Fruit fly (Drosophila melanogaster): ENCODE data around the gene Dic61B.

Dic61B gene

DNA sequence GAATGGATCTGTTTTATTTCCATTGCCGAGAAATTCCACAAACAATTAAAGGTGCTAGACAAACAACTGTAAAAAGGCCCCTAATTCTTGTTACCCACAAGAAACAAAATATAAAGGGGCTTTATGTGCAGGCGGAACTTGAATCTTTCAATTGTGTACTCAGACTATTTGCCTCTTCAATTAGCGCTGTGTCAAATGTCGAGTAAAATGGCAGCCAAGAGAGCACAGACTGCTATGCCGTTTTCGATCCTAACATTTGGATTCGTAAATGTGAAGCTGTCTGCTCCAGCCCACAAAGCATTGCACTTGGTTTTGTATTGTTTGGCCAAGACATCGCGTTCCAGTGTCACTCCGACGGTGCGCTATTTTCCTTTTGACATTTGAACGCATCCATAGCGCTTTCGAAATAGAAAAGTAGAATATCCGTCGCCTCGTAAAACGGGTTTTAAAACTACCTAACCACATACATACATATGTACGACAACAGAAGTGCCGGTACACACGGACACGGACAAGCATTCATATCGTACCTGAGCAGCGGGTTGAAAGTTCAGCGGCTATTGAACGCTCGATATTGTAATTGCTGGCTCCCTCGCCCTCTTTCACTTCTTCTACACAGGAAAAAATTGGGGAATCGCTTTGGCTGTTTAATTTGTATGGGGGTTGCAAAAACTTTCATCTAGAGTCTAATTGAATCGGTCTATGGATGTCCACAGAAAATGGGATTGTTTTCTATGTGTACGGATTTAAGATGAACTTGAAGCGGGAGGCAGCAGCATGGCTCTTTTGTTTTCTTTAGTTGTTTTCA is 13.8 kb upstream of the Dic61B start:
- TF ChIP-seq lola (GFP tag; optimal IDR thresholded peaks at IDR 0.05) (no peak), usp (GFP tag; optimal IDR thresholded peaks at IDR 0.05) (no peak), Dif (GFP tag; optimal IDR thresholded peaks at IDR 0.05; ENCODE audit: partially characterized antibody) (no peak), Hr78 (GFP tag; optimal IDR thresholded peaks at IDR 0.05) (no peak), dsf (GFP tag; optimal IDR thresholded peaks at IDR 0.05; ENCODE audit: borderline replicate concordance) (no peak), N (GFP tag; optimal IDR thresholded peaks at IDR 0.05) (no peak), CG9705 (GFP tag; optimal IDR thresholded peaks at IDR 0.05) (no peak), br (GFP tag; optimal IDR thresholded peaks at IDR 0.05) (peak; percentile 37), OdsH (GFP tag; optimal IDR thresholded peaks at IDR 0.05) (peak; percentile 27), dl (GFP tag; optimal IDR thresholded peaks at IDR 0.05; ENCODE audit: insufficient read depth in 1 of 2, partially characterized antibody in 2 of 2) (no peak), Hr83 (GFP tag; optimal IDR thresholded peaks at IDR 0.05; ENCODE audit: poor library complexity, severe bottlenecking) (no peak), woc (GFP tag; optimal IDR thresholded peaks at IDR 0.05) (peak; percentile 14), sv (GFP tag; optimal IDR thresholded peaks at IDR 0.05) (no peak), foxo (GFP tag; optimal IDR thresholded peaks at IDR 0.05) (peak in 1 of 2 experiments; percentile 58), CG32264 (GFP tag; optimal IDR thresholded peaks at IDR 0.05) (no peak), HLH106 (tag; optimal IDR thresholded peaks at IDR 0.05) (peak; percentile 57), rgr (GFP tag; optimal IDR thresholded peaks at IDR 0.05) (peak; percentile 33), Sp1 (GFP tag; optimal IDR thresholded peaks at IDR 0.05) (peak; percentile 54), fru (GFP tag; optimal IDR thresholded peaks at IDR 0.05) (peak; percentile 77), Abd-B (GFP tag; optimal IDR thresholded peaks at IDR 0.05) (no peak), jim (GFP tag; optimal IDR thresholded peaks at IDR 0.05) (no peak), Hnf4 (GFP tag; optimal IDR thresholded peaks at IDR 0.05) (peak; percentile 1), psq (GFP tag; optimal IDR thresholded peaks at IDR 0.05) (no peak), h (GFP tag; optimal IDR thresholded peaks at IDR 0.05) (peak; percentile 60), pan (optimal IDR thresholded peaks at IDR 0.05) (no peak), Mio (GFP tag; optimal IDR thresholded peaks at IDR 0.05) (no peak), brk (GFP tag; optimal IDR thresholded peaks at IDR 0.05) (no peak), ey (GFP tag; optimal IDR thresholded peaks at IDR 0.05) (peak; percentile 50), Myc (optimal IDR thresholded peaks at IDR 0.05) (no peak)

DNA sequence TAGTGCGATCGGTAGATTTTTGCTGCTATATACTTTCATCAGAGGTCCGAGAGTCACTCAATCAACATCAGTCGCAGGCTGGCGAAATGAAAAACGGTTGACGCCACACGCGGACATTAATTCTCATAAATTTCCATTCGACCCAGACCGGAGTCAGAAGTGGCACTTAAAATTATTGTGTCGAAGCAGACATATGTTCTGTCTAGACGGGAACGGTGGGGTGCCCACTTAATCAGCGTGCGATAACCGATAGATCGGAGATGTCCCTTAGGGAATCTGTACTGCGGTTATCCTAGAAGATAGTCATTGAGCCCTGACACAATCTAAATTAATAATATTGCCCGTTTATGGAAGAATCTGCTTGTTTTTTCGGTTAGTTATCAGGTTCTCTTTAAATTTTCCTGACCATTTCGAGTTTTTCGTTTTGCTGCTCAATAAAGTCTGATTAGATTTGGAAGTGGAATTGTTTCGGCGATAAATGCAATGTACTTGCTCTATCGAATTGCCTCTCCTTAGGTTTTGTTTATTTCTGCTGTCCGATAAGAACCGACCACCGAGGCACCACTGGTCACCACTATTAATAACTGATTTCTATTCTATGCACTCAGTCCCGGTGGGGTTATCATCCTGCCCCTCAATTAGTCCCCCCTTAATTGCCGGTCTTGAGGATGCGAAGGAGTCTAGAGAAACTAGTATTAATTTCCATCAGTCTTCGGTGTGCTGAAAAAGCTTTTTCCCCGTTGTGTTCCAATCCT is 9.6 kb upstream of the Dic61B start:
- TF ChIP-seq Abd-B (GFP tag; optimal IDR thresholded peaks at IDR 0.05) (no peak), tai (GFP tag; optimal IDR thresholded peaks at IDR 0.05) (no peak), HLH106 (tag; optimal IDR thresholded peaks at IDR 0.05) (no peak), Hr78 (GFP tag; optimal IDR thresholded peaks at IDR 0.05) (no peak), OdsH (GFP tag; optimal IDR thresholded peaks at IDR 0.05) (no peak), GATAd (GFP tag; optimal IDR thresholded peaks at IDR 0.05) (no peak), Dif (GFP tag; optimal IDR thresholded peaks at IDR 0.05; ENCODE audit: partially characterized antibody) (no peak), ey (GFP tag; optimal IDR thresholded peaks at IDR 0.05) (no peak), fru (GFP tag; optimal IDR thresholded peaks at IDR 0.05) (no peak), brk (GFP tag; optimal IDR thresholded peaks at IDR 0.05) (no peak), N (GFP tag; optimal IDR thresholded peaks at IDR 0.05) (no peak)

DNA sequence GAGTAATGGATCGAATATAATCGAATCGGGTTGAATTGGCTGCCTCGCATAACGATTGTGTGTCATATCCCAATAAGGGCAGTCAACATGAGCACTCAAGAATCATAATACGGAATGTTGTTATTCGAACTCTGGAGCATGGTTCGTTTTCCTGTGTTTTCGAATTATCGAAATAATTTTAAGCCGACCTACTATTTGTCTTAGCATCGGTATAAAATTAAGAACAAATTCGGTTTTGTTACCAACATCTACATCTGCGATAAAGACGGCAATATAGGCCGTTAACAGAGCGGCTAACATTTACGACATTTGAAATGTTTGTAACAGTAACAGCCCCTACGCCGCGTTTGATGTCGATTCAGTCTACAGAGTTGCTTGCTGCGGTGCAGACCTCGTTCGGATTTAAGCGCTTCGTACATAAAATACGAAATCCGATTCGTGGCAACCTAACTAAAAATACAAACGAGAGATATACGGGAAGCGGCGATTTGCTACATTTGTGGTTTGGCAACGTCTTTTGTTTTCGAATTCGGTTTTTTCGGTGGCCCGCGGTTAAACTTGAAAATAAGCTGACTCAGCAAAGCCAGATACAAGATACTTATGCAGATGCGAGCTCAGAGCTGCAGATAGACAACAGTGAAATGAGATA is 8.2 kb upstream of the Dic61B start:
- TF ChIP-seq N (GFP tag; optimal IDR thresholded peaks at IDR 0.05), result no peak
- peak; percentile 39 for TF ChIP-seq br (GFP tag; optimal IDR thresholded peaks at IDR 0.05)
- TF ChIP-seq Myc (optimal IDR thresholded peaks at IDR 0.05), result no peak
- TF ChIP-seq Sp1 (GFP tag; optimal IDR thresholded peaks at IDR 0.05), result peak; percentile 57
- TF ChIP-seq Rel (GFP tag; optimal IDR thresholded peaks at IDR 0.05), result no peak
- peak; percentile 43 for TF ChIP-seq Rel (tag; optimal IDR thresholded peaks at IDR 0.05)
- TF ChIP-seq dsf (GFP tag; optimal IDR thresholded peaks at IDR 0.05; ENCODE audit: borderline replicate concordance), result no peak
- no peak for TF ChIP-seq dmrt93B (GFP tag; optimal IDR thresholded peaks at IDR 0.05)
- peak; percentile 15 for TF ChIP-seq brk (GFP tag; optimal IDR thresholded peaks at IDR 0.05)
- no peak for TF ChIP-seq CG32264 (GFP tag; optimal IDR thresholded peaks at IDR 0.05)
- peak in 1 of 2 experiments; percentile 34 for TF ChIP-seq foxo (GFP tag; optimal IDR thresholded peaks at IDR 0.05)
- TF ChIP-seq dl (GFP tag; optimal IDR thresholded peaks at IDR 0.05; ENCODE audit: insufficient read depth in 1 of 2, partially characterized antibody in 2 of 2), result peak in 1 of 2 experiments; percentile 45
- TF ChIP-seq sage (GFP tag; optimal IDR thresholded peaks at IDR 0.05), result no peak
- TF ChIP-seq Dif (GFP tag; optimal IDR thresholded peaks at IDR 0.05; ENCODE audit: partially characterized antibody), result peak; percentile 11
- no peak for TF ChIP-seq CrebA (GFP tag; optimal IDR thresholded peaks at IDR 0.05; ENCODE audit: borderline replicate concordance)
- TF ChIP-seq sv (GFP tag; optimal IDR thresholded peaks at IDR 0.05), result no peak
- peak; percentile 49 for TF ChIP-seq rgr (GFP tag; optimal IDR thresholded peaks at IDR 0.05)
- TF ChIP-seq h (GFP tag; optimal IDR thresholded peaks at IDR 0.05), result peak; percentile 12
- TF ChIP-seq HLH106 (tag; optimal IDR thresholded peaks at IDR 0.05), result no peak
- TF ChIP-seq Hr83 (GFP tag; optimal IDR thresholded peaks at IDR 0.05; ENCODE audit: poor library complexity, severe bottlenecking), result peak; percentile 65
- TF ChIP-seq Hnf4 (GFP tag; optimal IDR thresholded peaks at IDR 0.05), result peak; percentile 54
- peak; percentile 57 for TF ChIP-seq Jra (GFP tag; optimal IDR thresholded peaks at IDR 0.05)
- TF ChIP-seq Abd-B (GFP tag; optimal IDR thresholded peaks at IDR 0.05), result no peak
- peak; percentile 11 for TF ChIP-seq tai (GFP tag; optimal IDR thresholded peaks at IDR 0.05)

All from whole organism, wandering third instar larva.